Worm (Caenorhabditis elegans) whole organism, young adult: ENCODE measurements around the gene B0416.10.
A peak's percentile ranks its signal among the peaks of the same experiment; 100 is the strongest.

Experiments used
- B0035.1 ChIP-seq: sonication (generic microtip); optimal IDR thresholded peaks from 2 replicates; lab custom pipeline; 2016; ENCODE audit warnings: missing genetic modification characterization, mild to moderate bottlenecking, missing compliant biosample characterization, missing genotype, missing genetic modification reagents
- B0261.1 ChIP-seq: sonication (generic microtip); optimal IDR thresholded peaks from 2 replicates; lab custom pipeline; 2016; ENCODE audit warnings: mild to moderate bottlenecking, missing genetic modification characterization, moderate library complexity, missing compliant biosample characterization
- D2030.7 ChIP-seq: fragments of 200-800 bp; sonication (Bioruptor generic); IDR thresholded peaks from 2 replicates; pipeline ENCODE4 v1.3.6; 2022; ENCODE audit warnings: missing genetic modification reagents, missing genetic modification characterization, missing compliant biosample characterization
- F23B12.7 ChIP-seq: sonication (generic microtip); optimal IDR thresholded peaks from 2 replicates; lab custom pipeline; 2017; ENCODE audit warnings: missing genetic modification characterization, mild to moderate bottlenecking, missing compliant biosample characterization, antibody characterized with exemption, moderate library complexity; ENCODE audit not compliant: insufficient read depth
- F52B5.7 ChIP-seq: sonication (generic microtip); optimal IDR thresholded peaks from 2 replicates; lab custom pipeline; 2016; ENCODE audit warnings: mild to moderate bottlenecking, missing genetic modification characterization, missing compliant biosample characterization
- F55B11.4 ChIP-seq: sonication (generic microtip); optimal IDR thresholded peaks from 2 replicates; lab custom pipeline; 2016; ENCODE audit warnings: missing compliant biosample characterization, missing genetic modification characterization, borderline replicate concordance; ENCODE audit not compliant: insufficient read depth
- F57A8.1 ChIP-seq: fragments of 200-800 bp; sonication (Bioruptor generic); optimal IDR thresholded peaks from 2 replicates; lab custom pipeline; 2018; ENCODE audit warnings: mild to moderate bottlenecking, missing genetic modification characterization, moderate library complexity, missing compliant biosample characterization
- F57C9.4 ChIP-seq: sonication (generic microtip); optimal IDR thresholded peaks from 2 replicates; lab custom pipeline; 2017; ENCODE audit warnings: mild to moderate bottlenecking, missing genetic modification characterization, missing compliant biosample characterization
- K11D2.4 ChIP-seq: fragments of 200-800 bp; sonication (Bioruptor generic); IDR thresholded peaks from 2 replicates; pipeline ENCODE4 v1.3.6; 2022; ENCODE audit warnings: missing genetic modification reagents, missing genetic modification characterization, missing compliant biosample characterization
- T07F8.4 ChIP-seq: sonication (generic microtip); optimal IDR thresholded peaks from 2 replicates; lab custom pipeline; 2016; ENCODE audit warnings: mild to moderate bottlenecking, missing genetic modification characterization, moderate library complexity, missing compliant biosample characterization
- T26A5.8 ChIP-seq: sonication (generic microtip); optimal IDR thresholded peaks from 2 replicates; lab custom pipeline; 2016; ENCODE audit warnings: missing genetic modification characterization, missing compliant biosample characterization
- Y53F4B.3 ChIP-seq: fragments of 200-800 bp; sonication (Bioruptor generic); IDR thresholded peaks from 2 replicates; pipeline ENCODE4 v1.3.6; 2022; ENCODE audit warnings: missing genetic modification reagents, missing genetic modification characterization, missing compliant biosample characterization
- Y53G8AR.9 ChIP-seq: fragments of 200-800 bp; sonication (Bioruptor generic); conservative IDR thresholded peaks from 2 replicates; pipeline ENCODE4 v1.3.6; 2022; ENCODE audit warnings: missing genetic modification reagents, missing genetic modification characterization, missing compliant biosample characterization
- Y67H2A.10 ChIP-seq: fragments of 200-800 bp; sonication (Bioruptor generic); conservative IDR thresholded peaks from 2 replicates; pipeline ENCODE4 v1.3.6; 2022; ENCODE audit warnings: missing genetic modification reagents, missing genetic modification characterization, missing compliant biosample characterization
- Y79H2A.3 ChIP-seq: fragments of 200-800 bp; sonication (Bioruptor generic); conservative IDR thresholded peaks from 2 replicates; pipeline ENCODE4 v1.3.6; 2022; ENCODE audit warnings: missing genetic modification reagents, missing genetic modification characterization, missing compliant biosample characterization
- ZK185.1 ChIP-seq: sonication (generic microtip); optimal IDR thresholded peaks from 2 replicates; lab custom pipeline; 2016; ENCODE audit warnings: mild to moderate bottlenecking, missing genetic modification characterization, missing compliant biosample characterization; ENCODE audit not compliant: poor library complexity, severe bottlenecking
- ama-1 ChIP-seq, 3 experiments: fragments of 150-350 bp in 1 of 3; sonication (generic microtip) in 2 of 3; optimal IDR thresholded peaks; 2 replicates each; lab custom pipeline; 2014 to 2018; ENCODE audit warnings: missing biosample characterization in 2 of 3, missing genetic modification characterization in 2 of 3, missing genetic modification reagents in 2 of 3
- aptf-2 ChIP-seq: fragments of 200-800 bp; sonication (Bioruptor generic); conservative IDR thresholded peaks from 2 replicates; pipeline ENCODE4 v1.3.6; 2022; ENCODE audit warnings: missing genetic modification reagents, missing genetic modification characterization, missing compliant biosample characterization
- attf-3 ChIP-seq: fragments of 200-800 bp; sonication (Bioruptor generic); conservative IDR thresholded peaks from 2 replicates; pipeline ENCODE4 v1.3.6; 2022; ENCODE audit warnings: missing genetic modification reagents, missing genetic modification characterization, missing compliant biosample characterization
- cebp-1 ChIP-seq, 2 experiments: fragments of 200-800 bp in 1 of 2; sonication (Bioruptor generic) in 1 of 2; sonication (generic microtip) in 1 of 2; IDR thresholded peaks in 1 of 2; optimal IDR thresholded peaks in 1 of 2; 2 replicates each; pipeline versions ENCODE4 v1.3.6 to Lab custom; 2017 to 2022; ENCODE audit warnings: missing compliant biosample characterization in 2 of 2, missing genetic modification characterization in 2 of 2, mild to moderate bottlenecking in 1 of 2, missing genetic modification reagents in 1 of 2, moderate library complexity in 1 of 2
- cebp-2 ChIP-seq: fragments of 200-800 bp; sonication (Bioruptor generic); IDR thresholded peaks from 2 replicates; pipeline ENCODE4 v1.3.6; 2022; ENCODE audit warnings: missing genetic modification characterization, missing compliant biosample characterization
- ceh-58 ChIP-seq: fragments of 200-800 bp; sonication (Bioruptor generic); IDR thresholded peaks from 2 replicates; pipeline ENCODE4 v1.3.6; 2022; ENCODE audit warnings: missing genetic modification characterization, missing compliant biosample characterization
- ceh-79 ChIP-seq: sonication (generic microtip); optimal IDR thresholded peaks from 2 replicates; lab custom pipeline; 2017; ENCODE audit warnings: mild to moderate bottlenecking, missing genetic modification characterization, missing compliant biosample characterization
- die-1 ChIP-seq: sonication (generic microtip); optimal IDR thresholded peaks from 2 replicates; lab custom pipeline; 2016; ENCODE audit warnings: missing genotype, mild to moderate bottlenecking, missing genetic modification characterization, missing compliant biosample characterization
- dox-1 ChIP-seq: fragments of 200-800 bp; sonication (Bioruptor generic); IDR thresholded peaks from 2 replicates; pipeline ENCODE4 v1.3.6; 2022; ENCODE audit warnings: missing genetic modification reagents, missing genetic modification characterization, missing compliant biosample characterization
- dpl-1 ChIP-seq: fragments of 150-350 bp; optimal IDR thresholded peaks from 2 replicates; lab custom pipeline; 2014; ENCODE audit warnings: missing biosample characterization, missing genetic modification reagents, missing genetic modification characterization
- egrh-3 ChIP-seq: fragments of 200-800 bp; sonication (Bioruptor generic); IDR thresholded peaks from 2 replicates; pipeline ENCODE4 v1.3.6; 2022; ENCODE audit warnings: missing genetic modification reagents, missing genetic modification characterization, missing compliant biosample characterization
- ekl-4 ChIP-seq: fragments of 200-800 bp; sonication (Bioruptor generic); IDR thresholded peaks from 2 replicates; pipeline ENCODE4 v1.3.6; 2022; ENCODE audit warnings: missing genetic modification reagents, missing genetic modification characterization, missing compliant biosample characterization
- fkh-3 ChIP-seq: sonication (generic microtip); optimal IDR thresholded peaks from 2 replicates; lab custom pipeline; 2016; ENCODE audit warnings: mild to moderate bottlenecking, missing genetic modification characterization, missing compliant biosample characterization
- gei-17 ChIP-seq: fragments of 200-800 bp; sonication (Bioruptor generic); optimal IDR thresholded peaks from 2 replicates; lab custom pipeline; 2018; ENCODE audit warnings: mild to moderate bottlenecking, missing genetic modification characterization, missing compliant biosample characterization
- hlh-26 ChIP-seq: fragments of 200-800 bp; sonication (Bioruptor generic); conservative IDR thresholded peaks from 2 replicates; pipeline ENCODE4 v1.3.6; 2022; ENCODE audit warnings: missing genetic modification reagents, missing genetic modification characterization, missing compliant biosample characterization
- hrde-1 ChIP-seq: sonication (generic microtip); optimal IDR thresholded peaks from 2 replicates; lab custom pipeline; 2016; ENCODE audit warnings: missing genetic modification characterization, mild to moderate bottlenecking, missing compliant biosample characterization, moderate library complexity, missing genotype, missing genetic modification reagents, borderline replicate concordance
- hsf-1 ChIP-seq: fragments of 200-800 bp; sonication (Bioruptor generic); IDR thresholded peaks from 2 replicates; pipeline ENCODE4 v1.3.6; 2022; ENCODE audit warnings: missing genetic modification reagents, missing genetic modification characterization, missing compliant biosample characterization
- lin-35 ChIP-seq, 3 experiments: fragments of 150-350 bp in 2 of 3; sonication (generic microtip) in 1 of 3; optimal IDR thresholded peaks; 2 replicates each; lab custom pipeline; 2014 to 2018; ENCODE audit warnings: missing biosample characterization in 3 of 3, missing genetic modification characterization in 3 of 3, missing genetic modification reagents in 3 of 3
- lsy-27 ChIP-seq: sonication (generic microtip); optimal IDR thresholded peaks from 2 replicates; lab custom pipeline; 2017; ENCODE audit warnings: missing genetic modification characterization, mild to moderate bottlenecking, missing compliant biosample characterization, antibody characterized with exemption, missing genotype, borderline replicate concordance; ENCODE audit not compliant: insufficient read depth
- madf-8 ChIP-seq: fragments of 200-800 bp; sonication (Bioruptor generic); conservative IDR thresholded peaks from 2 replicates; pipeline ENCODE4 v1.3.6; 2022; ENCODE audit warnings: missing genetic modification reagents, missing genetic modification characterization, missing compliant biosample characterization
- mcd-1 ChIP-seq: fragments of 200-800 bp; sonication (Bioruptor generic); IDR thresholded peaks from 2 replicates; pipeline ENCODE4 v1.3.6; 2022; ENCODE audit warnings: missing genetic modification reagents, missing genetic modification characterization, missing compliant biosample characterization
- mel-28 ChIP-seq: sonication (generic microtip); optimal IDR thresholded peaks from 2 replicates; lab custom pipeline; 2016; ENCODE audit warnings: borderline replicate concordance, mild to moderate bottlenecking, missing genetic modification characterization, missing compliant biosample characterization
- nhr-120 ChIP-seq: fragments of 200-800 bp; sonication (Bioruptor generic); IDR thresholded peaks from 2 replicates; pipeline ENCODE4 v1.3.6; 2022; ENCODE audit warnings: missing genetic modification characterization, missing compliant biosample characterization
- nhr-179 ChIP-seq: sonication (generic microtip); optimal IDR thresholded peaks from 2 replicates; lab custom pipeline; 2016; ENCODE audit warnings: mild to moderate bottlenecking, missing genetic modification characterization, missing compliant biosample characterization
- nhr-27 ChIP-seq: fragments of 200-800 bp; sonication (Bioruptor generic); optimal IDR thresholded peaks from 2 replicates; lab custom pipeline; 2018; ENCODE audit warnings: mild to moderate bottlenecking, missing genetic modification characterization, moderate library complexity, missing compliant biosample characterization
- nhr-90 ChIP-seq: sonication (generic microtip); optimal IDR thresholded peaks from 2 replicates; lab custom pipeline; 2016; ENCODE audit warnings: missing genotype, mild to moderate bottlenecking, missing genetic modification characterization, missing compliant biosample characterization
- sea-2 ChIP-seq: fragments of 200-800 bp; sonication (Bioruptor generic); IDR thresholded peaks from 2 replicates; pipeline ENCODE4 v1.3.6; 2022; ENCODE audit warnings: missing genetic modification characterization, missing compliant biosample characterization
- snpc-4 ChIP-seq, 5 experiments: fragments of 150-350 bp in 1 of 5; sonication (generic microtip) in 4 of 5; optimal IDR thresholded peaks; 2 replicates each; lab custom pipeline; 2014 to 2018; ENCODE audit warnings: missing genetic modification characterization in 5 of 5, missing biosample characterization in 3 of 5, antibody characterized with exemption in 2 of 5, mild to moderate bottlenecking in 2 of 5, missing compliant biosample characterization in 2 of 5, missing genotype in 2 of 5, moderate library complexity in 2 of 5, missing genetic modification reagents in 1 of 5
- tbp1 ChIP-seq: fragments of 200-800 bp; sonication (Bioruptor generic); optimal IDR thresholded peaks from 2 replicates; lab custom pipeline; 2018; ENCODE audit warnings: mild to moderate bottlenecking, missing genetic modification characterization, missing compliant biosample characterization
- ztf-25 ChIP-seq: fragments of 200-800 bp; sonication (Bioruptor generic); IDR thresholded peaks from 2 replicates; pipeline ENCODE4 v1.3.6; 2022; ENCODE audit warnings: missing genetic modification reagents, missing genetic modification characterization, missing compliant biosample characterization

The B0416.10 gene

DNA sequence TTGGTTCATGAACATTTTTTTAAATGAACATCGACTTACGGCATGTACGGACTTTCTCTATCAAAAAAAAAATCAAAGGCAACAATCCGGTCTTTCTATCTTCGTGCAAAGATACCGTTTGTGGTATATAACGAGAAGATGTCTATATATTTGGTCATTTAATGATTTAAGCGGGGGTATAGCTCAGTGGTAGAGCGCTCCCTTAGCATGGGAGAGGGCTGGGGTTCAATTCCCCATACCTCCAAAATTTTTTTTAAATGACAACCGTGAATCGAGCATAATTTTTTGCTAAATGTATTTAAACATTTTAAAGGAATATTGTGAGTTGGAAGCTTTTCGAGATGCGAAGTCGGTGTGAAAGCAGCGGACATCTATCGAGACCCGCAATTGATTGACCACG lies 35.8 kb downstream of the B0416.10 start (continued):
- TF ChIP-seq D2030.7 (GFP tag; lab: Robert Waterston, UW), result peak; percentile 56
- TF ChIP-seq Y67H2A.10 (GFP tag; lab: Robert Waterston, UW), result no peak
- TF ChIP-seq T07F8.4 (tag; lab: Kevin White, UChicago), result peak; percentile 58
- no peak for TF ChIP-seq nhr-120 (GFP tag; lab: Robert Waterston, UW)
- TF ChIP-seq sea-2 (GFP tag; lab: Robert Waterston, UW), result no peak
- TF ChIP-seq ama-1 (optimal IDR thresholded peaks at IDR 0.05; lab: Kevin White, UChicago), result no peak
- peak; percentile 18 to 84 for TF ChIP-seq ama-1 (GFP tag; optimal IDR thresholded peaks at IDR 0.05; lab: Kevin White, UChicago)
- no peak for TF ChIP-seq Y53F4B.3
- peak; percentile 61 for TF ChIP-seq F57A8.1 (GFP tag; lab: Kevin White, UChicago)
- TF ChIP-seq cebp-2 (GFP tag; lab: Robert Waterston, UW), result no peak
- no peak for TF ChIP-seq Y53G8AR.9
- TF ChIP-seq dpl-1 (GFP tag; lab: Kevin White, UChicago), result no peak
- no peak for TF ChIP-seq Y79H2A.3 (GFP tag; lab: Robert Waterston, UW)
- TF ChIP-seq ceh-79 (tag; lab: Kevin White, UChicago), result no peak
- TF ChIP-seq egrh-3 (GFP tag; lab: Robert Waterston, UW), result no peak
- no peak for TF ChIP-seq attf-3 (GFP tag; lab: Robert Waterston, UW)
- no peak for TF ChIP-seq K11D2.4 (GFP tag; lab: Robert Waterston, UW)
- peak; percentile 86 for TF ChIP-seq die-1 (tag; lab: Kevin White, UChicago)
- TF ChIP-seq lin-35 (GFP tag; optimal IDR thresholded peaks at IDR 0.05; lab: Kevin White, UChicago), result no peak
- peak; percentile 88 for TF ChIP-seq tbp1 (GFP tag; lab: Kevin White, UChicago)
- no peak for TF ChIP-seq T26A5.8 (tag; lab: Kevin White, UChicago)
- no peak for TF ChIP-seq aptf-2
- TF ChIP-seq gei-17 (GFP tag; lab: Kevin White, UChicago), result no peak
- peak; percentile 23 for TF ChIP-seq ZK185.1 (tag; lab: Kevin White, UChicago)
- TF ChIP-seq ceh-58 (GFP tag; lab: Robert Waterston, UW), result no peak
- peak; percentile 84 for TF ChIP-seq nhr-90
- no peak for TF ChIP-seq F55B11.4 (tag; lab: Kevin White, UChicago)
- no peak for TF ChIP-seq cebp-1 (GFP tag; IDR thresholded peaks at IDR 0.05; lab: Robert Waterston, UW)
- TF ChIP-seq cebp-1 (tag; optimal IDR thresholded peaks at IDR 0.05; lab: Kevin White, UChicago), result no peak
- TF ChIP-seq B0035.1 (tag; lab: Kevin White, UChicago), result peak; percentile 36
- no peak for TF ChIP-seq ekl-4
- TF ChIP-seq F23B12.7 (tag; lab: Kevin White, UChicago), result no peak
- TF ChIP-seq dox-1 (GFP tag; lab: Robert Waterston, UW), result no peak; the same call in 1 of the 2 replicates
- peak; percentile 33 for TF ChIP-seq F52B5.7 (tag; lab: Kevin White, UChicago)
- no peak for TF ChIP-seq mcd-1 (GFP tag; lab: Robert Waterston, UW)
- TF ChIP-seq hsf-1, result no peak
- TF ChIP-seq ztf-25 (GFP tag; lab: Robert Waterston, UW), result peak; percentile 86; the same call in 1 of the 2 replicates
- TF ChIP-seq B0261.1 (tag; lab: Kevin White, UChicago), result peak; percentile 76
- TF ChIP-seq nhr-27 (tag; lab: Kevin White, UChicago), result no peak
- TF ChIP-seq mel-28 (tag; lab: Kevin White, UChicago), result no peak
- peak; percentile 13 for TF ChIP-seq lsy-27 (tag; lab: Kevin White, UChicago)
- TF ChIP-seq snpc-4 (GFP tag; optimal IDR thresholded peaks at IDR 0.05; lab: Kevin White, UChicago), result peak; percentile 49
- TF ChIP-seq snpc-4 (tag; optimal IDR thresholded peaks at IDR 0.05; lab: Kevin White, UChicago), result no peak
- no peak for TF ChIP-seq F57C9.4 (tag; lab: Kevin White, UChicago)
- TF ChIP-seq hrde-1, result no peak
- TF ChIP-seq madf-8 (GFP tag; lab: Robert Waterston, UW), result no peak
- TF ChIP-seq nhr-179 (tag; lab: Kevin White, UChicago), result peak; percentile 69
- no peak for TF ChIP-seq fkh-3 (tag; lab: Kevin White, UChicago)
- TF ChIP-seq hlh-26 (GFP tag; lab: Robert Waterston, UW), result no peak
